Fruit fly (Drosophila melanogaster) whole organism, embryonic: ENCODE results near the gene Sam-S.

Experiments used
- Ada2b ChIP-seq: fragments of 200-800 bp; sonication (Bioruptor generic); IDR thresholded peaks from 2 replicates; pipeline ENCODE4 v1.3.6; 2022; ENCODE audit warnings: missing biosample characterization, missing genetic modification characterization
- CG10366 ChIP-seq: fragments of 200-800 bp; sonication (Bioruptor generic); IDR thresholded peaks from 2 replicates; pipeline ENCODE4 v1.3.6; 2022; ENCODE audit warnings: missing biosample characterization, missing genetic modification characterization
- CG11560 ChIP-seq: fragments of 200-800 bp; sonication (Bioruptor generic); IDR thresholded peaks from 3 replicates; pipeline ENCODE4 v1.3.6; 2022; ENCODE audit warnings: missing biosample characterization, missing genetic modification characterization
- CG1602 ChIP-seq: fragments of 200-800 bp; sonication (Bioruptor generic); optimal IDR thresholded peaks from 3 replicates; lab custom pipeline; 2016; ENCODE audit warnings: missing biosample characterization, missing genetic modification characterization
- CG34422 ChIP-seq: fragments of 200-800 bp; sonication (Bioruptor generic); IDR thresholded peaks from 3 replicates; pipeline ENCODE4 v1.3.6; 2022; ENCODE audit warnings: missing biosample characterization, missing genetic modification characterization
- CG6683 ChIP-seq: fragments of 200-800 bp; sonication (Bioruptor generic); optimal IDR thresholded peaks from 2 replicates; lab custom pipeline; 2017; ENCODE audit warnings: missing biosample characterization, mild to moderate bottlenecking, missing genetic modification characterization, missing genetic modification reagents
- Tbp ChIP-seq: fragments of >200 bp; optimal IDR thresholded peaks from 2 replicates; lab custom pipeline; 2018; ENCODE audit warnings: missing biosample characterization, missing genetic modification characterization
- cwo ChIP-seq: fragments of 200-800 bp; sonication (Bioruptor generic); optimal IDR thresholded peaks from 3 replicates; lab custom pipeline; 2017; ENCODE audit warnings: missing biosample characterization, missing genetic modification characterization, mild to moderate bottlenecking, moderate library complexity, missing genetic modification reagents
- dm ChIP-seq: fragments of 200-800 bp; sonication (Bioruptor generic); optimal IDR thresholded peaks from 3 replicates; lab custom pipeline; 2016; ENCODE audit warnings: missing biosample characterization, missing genetic modification characterization
- dmrt11E ChIP-seq: fragments of 200-800 bp; sonication (Bioruptor generic); optimal IDR thresholded peaks from 3 replicates; lab custom pipeline; 2018; ENCODE audit warnings: missing biosample characterization, mild to moderate bottlenecking, missing genetic modification characterization, moderate library complexity
- dysf ChIP-seq: fragments of 200-800 bp; sonication (Bioruptor generic); IDR thresholded peaks from 3 replicates; pipeline ENCODE4 v1.3.6; 2022; ENCODE audit warnings: missing biosample characterization, missing genetic modification characterization
- sqz ChIP-seq: fragments of 200-800 bp; sonication (Bioruptor generic); optimal IDR thresholded peaks from 3 replicates; lab custom pipeline; 2018; ENCODE audit warnings: missing biosample characterization, mild to moderate bottlenecking, missing genetic modification characterization

DNA sequence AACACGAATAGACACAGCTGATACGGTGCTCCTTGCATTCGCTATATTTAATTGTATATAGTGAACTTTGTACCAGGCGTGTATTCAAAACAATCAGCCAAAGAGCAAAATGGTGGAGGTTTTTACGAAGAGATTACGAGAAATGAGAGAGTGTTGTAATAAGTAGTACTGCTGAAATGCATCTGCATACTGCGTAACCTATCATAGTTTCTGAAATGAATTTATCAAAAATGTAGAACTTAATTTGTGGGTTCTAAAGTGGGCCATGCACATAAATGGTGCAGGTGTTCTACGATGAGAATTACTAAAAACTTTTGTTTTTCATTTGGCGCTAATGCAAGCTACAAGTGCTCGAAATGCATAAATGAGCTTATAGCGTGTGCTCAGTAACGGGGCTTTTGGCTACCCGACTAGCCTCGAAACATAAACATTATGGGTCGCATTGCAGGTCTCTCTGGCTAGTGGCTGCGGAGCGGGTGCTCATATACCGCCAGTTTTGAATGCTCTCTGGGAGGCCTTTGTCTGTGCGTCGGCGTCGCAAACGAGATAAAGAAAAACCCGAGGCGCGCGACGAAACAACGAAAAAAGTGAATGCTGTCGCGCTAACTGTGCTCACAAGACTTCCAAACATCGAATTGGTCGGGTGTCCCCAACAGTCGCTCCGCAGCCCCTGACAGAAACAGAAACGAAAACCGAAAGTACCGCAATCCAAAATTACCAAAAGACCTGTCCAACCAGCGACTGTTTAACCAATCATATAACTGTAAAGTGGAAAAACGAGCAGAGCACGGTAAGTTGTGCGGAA is 25.0 kb downstream of the Sam-S start, which contains the start of gene Gs1:
- TF ChIP-seq CG11560 (tag; lab: Robert Waterston, UW) (no peak), sqz (GFP tag; lab: Kevin White, UChicago) (peak; percentile 66), Ada2b (GFP tag; lab: Robert Waterston, UW) (no peak), dmrt11E (tag; lab: Kevin White, UChicago) (no peak), CG10366 (GFP tag; lab: Robert Waterston, UW) (no peak), CG6683 (GFP tag; lab: Kevin White, UChicago) (no peak), Tbp (GFP tag; lab: Kevin White, UChicago) (no peak), dysf (GFP tag; lab: Robert Waterston, UW) (peak; percentile 26; the same call in 1 of the 3 replicates), CG34422 (GFP tag; lab: Robert Waterston, UW) (peak; percentile 32; the same call in 1 of the 3 replicates), cwo (GFP tag; lab: Kevin White, UChicago) (peak; percentile 61), CG1602 (no peak), dm (GFP tag; lab: Kevin White, UChicago) (no peak)
